Worm (Caenorhabditis elegans) whole organism, late embryonic: ENCODE data around the gene R144.3.
A peak's percentile ranks its signal among the peaks of the same experiment; 100 is the strongest.

Experiments used
- C08G9.2 ChIP-seq: sonication (generic microtip); optimal IDR thresholded peaks from 2 replicates; lab custom pipeline; 2016; ENCODE audit warnings: mild to moderate bottlenecking, missing genetic modification characterization, moderate library complexity, missing compliant biosample characterization
- C38D4.7 ChIP-seq: fragments of 200-800 bp; sonication (Bioruptor generic); optimal IDR thresholded peaks from 2 replicates; lab custom pipeline; 2018; ENCODE audit warnings: mild to moderate bottlenecking, missing genetic modification characterization, moderate library complexity, missing compliant biosample characterization
- K02D7.2 ChIP-seq: sonication (generic microtip); optimal IDR thresholded peaks from 2 replicates; lab custom pipeline; 2017; ENCODE audit warnings: mild to moderate bottlenecking, missing genetic modification characterization, missing compliant biosample characterization
- T23F11.4 ChIP-seq: fragments of 200-800 bp; sonication (Bioruptor generic); optimal IDR thresholded peaks from 2 replicates; lab custom pipeline; 2018; ENCODE audit warnings: mild to moderate bottlenecking, missing genetic modification characterization, missing compliant biosample characterization
- Y22D7AL.16 ChIP-seq: sonication (generic microtip); optimal IDR thresholded peaks from 2 replicates; lab custom pipeline; 2016; ENCODE audit warnings: missing genetic modification characterization, missing compliant biosample characterization
- ahr-1 ChIP-seq: sonication (generic microtip); optimal IDR thresholded peaks from 2 replicates; lab custom pipeline; 2016; ENCODE audit warnings: missing genetic modification characterization, missing compliant biosample characterization
- ceh-18 ChIP-seq: sonication (generic microtip); optimal IDR thresholded peaks from 2 replicates; lab custom pipeline; 2016; ENCODE audit warnings: missing genetic modification characterization, missing compliant biosample characterization
- ceh-2 ChIP-seq: sonication (generic microtip); optimal IDR thresholded peaks from 2 replicates; lab custom pipeline; 2016; ENCODE audit warnings: missing genotype, missing genetic modification characterization, missing compliant biosample characterization
- ceh-22 ChIP-seq: sonication (generic microtip); optimal IDR thresholded peaks from 2 replicates; lab custom pipeline; 2017; ENCODE audit warnings: missing biosample characterization, missing genetic modification characterization
- ceh-30 ChIP-seq: fragments of 150-350 bp; optimal IDR thresholded peaks from 2 replicates; lab custom pipeline; 2014; ENCODE audit warnings: missing biosample characterization, missing genetic modification characterization
- ceh-31 ChIP-seq: sonication (generic microtip); optimal IDR thresholded peaks from 2 replicates; lab custom pipeline; 2016; ENCODE audit warnings: missing genetic modification characterization, missing compliant biosample characterization
- ceh-34 ChIP-seq: sonication (generic microtip); optimal IDR thresholded peaks from 2 replicates; lab custom pipeline; 2016; ENCODE audit warnings: mild to moderate bottlenecking, missing genetic modification characterization, missing compliant biosample characterization
- ceh-45 ChIP-seq: fragments of 200-800 bp; sonication (Bioruptor generic); IDR thresholded peaks from 2 replicates; pipeline ENCODE4 v1.3.6; 2022; ENCODE audit warnings: missing genetic modification reagents, missing genetic modification characterization, missing compliant biosample characterization
- ceh-48 ChIP-seq: sonication (generic microtip); optimal IDR thresholded peaks from 2 replicates; lab custom pipeline; 2016; ENCODE audit warnings: missing genetic modification characterization, inconsistent platforms, missing compliant biosample characterization
- ceh-6 ChIP-seq: fragments of 200-800 bp; sonication (Bioruptor generic); optimal IDR thresholded peaks from 2 replicates; lab custom pipeline; 2018; ENCODE audit warnings: mild to moderate bottlenecking, missing genetic modification characterization, missing compliant biosample characterization
- che-1 ChIP-seq: sonication (generic microtip); optimal IDR thresholded peaks from 2 replicates; lab custom pipeline; 2016; ENCODE audit warnings: mild to moderate bottlenecking, missing genetic modification characterization, missing compliant biosample characterization
- dmd-4 ChIP-seq: sonication (generic microtip); optimal IDR thresholded peaks from 2 replicates; lab custom pipeline; 2016; ENCODE audit warnings: borderline replicate concordance, missing genetic modification characterization, missing compliant biosample characterization
- elt-2 ChIP-seq: sonication (generic microtip); optimal IDR thresholded peaks from 2 replicates; lab custom pipeline; 2016; ENCODE audit warnings: missing genetic modification reagents, missing genetic modification characterization, missing compliant biosample characterization
- elt-4 ChIP-seq: sonication (generic microtip); optimal IDR thresholded peaks from 2 replicates; lab custom pipeline; 2016; ENCODE audit warnings: missing genetic modification characterization, missing compliant biosample characterization
- ets-4 ChIP-seq: sonication (generic microtip); optimal IDR thresholded peaks from 2 replicates; lab custom pipeline; 2016; ENCODE audit warnings: missing genetic modification characterization, missing compliant biosample characterization
- eyg-1 ChIP-seq: sonication (generic microtip); optimal IDR thresholded peaks from 2 replicates; lab custom pipeline; 2016; ENCODE audit warnings: missing genotype, missing genetic modification characterization, missing compliant biosample characterization
- fax-1 ChIP-seq: sonication (generic microtip); optimal IDR thresholded peaks from 2 replicates; lab custom pipeline; 2016; ENCODE audit warnings: missing genotype, missing genetic modification characterization, missing compliant biosample characterization
- fkh-10 ChIP-seq: fragments of 150-350 bp; optimal IDR thresholded peaks from 2 replicates; lab custom pipeline; 2014; ENCODE audit warnings: missing biosample characterization, missing genetic modification reagents, missing genetic modification characterization
- fkh-6 ChIP-seq: sonication (generic microtip); optimal IDR thresholded peaks from 2 replicates; lab custom pipeline; 2016; ENCODE audit warnings: missing genetic modification characterization, missing compliant biosample characterization
- hlh-13 ChIP-seq: fragments of 200-800 bp; sonication (Bioruptor generic); optimal IDR thresholded peaks from 2 replicates; lab custom pipeline; 2018; ENCODE audit warnings: mild to moderate bottlenecking, missing genetic modification characterization, missing compliant biosample characterization
- hlh-15 ChIP-seq: sonication (generic microtip); optimal IDR thresholded peaks from 2 replicates; lab custom pipeline; 2016; ENCODE audit warnings: missing genetic modification characterization, missing compliant biosample characterization
- hlh-30 ChIP-seq: sonication (generic microtip); optimal IDR thresholded peaks from 2 replicates; lab custom pipeline; 2017; ENCODE audit warnings: antibody characterized with exemption, missing genetic modification characterization, missing compliant biosample characterization; ENCODE audit not compliant: insufficient read depth
- hlh-6 ChIP-seq: sonication (generic microtip); optimal IDR thresholded peaks from 2 replicates; lab custom pipeline; 2016; ENCODE audit warnings: missing genotype, missing genetic modification characterization, missing compliant biosample characterization
- hlh-8 ChIP-seq: sonication (generic microtip); optimal IDR thresholded peaks from 2 replicates; lab custom pipeline; 2016; ENCODE audit warnings: missing genotype, missing genetic modification characterization, missing compliant biosample characterization
- lin-11 ChIP-seq: fragments of 200-800 bp; sonication (Bioruptor generic); optimal IDR thresholded peaks from 2 replicates; lab custom pipeline; 2018; ENCODE audit warnings: mild to moderate bottlenecking, missing genetic modification characterization, missing compliant biosample characterization
- madf-2 ChIP-seq: sonication (generic microtip); optimal IDR thresholded peaks from 2 replicates; lab custom pipeline; 2017; ENCODE audit warnings: missing genetic modification characterization, missing compliant biosample characterization
- nfya-1 ChIP-seq: sonication (generic microtip); optimal IDR thresholded peaks from 2 replicates; lab custom pipeline; 2017; ENCODE audit warnings: missing genetic modification characterization, mild to moderate bottlenecking, missing compliant biosample characterization, antibody characterized with exemption, moderate library complexity
- nhr-11 ChIP-seq: fragments of 150-350 bp; optimal IDR thresholded peaks from 2 replicates; lab custom pipeline; 2014; ENCODE audit warnings: missing biosample characterization, missing genetic modification characterization
- nhr-232 ChIP-seq: sonication (generic microtip); optimal IDR thresholded peaks from 2 replicates; lab custom pipeline; 2016; ENCODE audit warnings: missing genetic modification characterization, missing compliant biosample characterization
- npax-4 ChIP-seq: sonication (generic microtip); optimal IDR thresholded peaks from 2 replicates; lab custom pipeline; 2016; ENCODE audit warnings: missing genetic modification characterization, missing compliant biosample characterization
- odd-2 ChIP-seq: sonication (generic microtip); optimal IDR thresholded peaks from 2 replicates; lab custom pipeline; 2017; ENCODE audit warnings: antibody characterized with exemption, mild to moderate bottlenecking, missing genetic modification characterization, missing compliant biosample characterization
- pat-9 ChIP-seq: fragments of 200-800 bp; sonication (Bioruptor generic); optimal IDR thresholded peaks from 2 replicates; lab custom pipeline; 2018; ENCODE audit warnings: mild to moderate bottlenecking, missing genetic modification characterization, moderate library complexity, missing compliant biosample characterization
- pax-1 ChIP-seq: fragments of 150-350 bp; optimal IDR thresholded peaks from 2 replicates; lab custom pipeline; 2014; ENCODE audit warnings: missing biosample characterization, missing genetic modification characterization
- pha-4 ChIP-seq: fragments of 150-350 bp; optimal IDR thresholded peaks from 2 replicates; lab custom pipeline; 2018; ENCODE audit warnings: missing biosample characterization, missing genetic modification reagents, missing genetic modification characterization
- pqm-1 ChIP-seq: sonication (generic microtip); optimal IDR thresholded peaks from 2 replicates; lab custom pipeline; 2016; ENCODE audit warnings: missing genetic modification characterization, missing compliant biosample characterization
- pros-1 ChIP-seq: fragments of 150-350 bp; optimal IDR thresholded peaks from 2 replicates; lab custom pipeline; 2014; ENCODE audit warnings: missing biosample characterization, missing genetic modification reagents, missing genetic modification characterization
- ref-2 ChIP-seq: sonication (generic microtip); optimal IDR thresholded peaks from 2 replicates; lab custom pipeline; 2016; ENCODE audit warnings: missing genetic modification characterization, missing compliant biosample characterization
- rnt-1 ChIP-seq: sonication (generic microtip); optimal IDR thresholded peaks from 2 replicates; lab custom pipeline; 2016; ENCODE audit warnings: missing genetic modification characterization, missing compliant biosample characterization
- sox-4 ChIP-seq: sonication (generic microtip); optimal IDR thresholded peaks from 2 replicates; lab custom pipeline; 2017; ENCODE audit warnings: mild to moderate bottlenecking, missing genetic modification characterization, inconsistent platforms, missing compliant biosample characterization
- tbx-2 ChIP-seq: sonication (generic microtip); optimal IDR thresholded peaks from 2 replicates; lab custom pipeline; 2016; ENCODE audit warnings: missing genetic modification characterization, missing compliant biosample characterization
- unc-3 ChIP-seq, 2 experiments: fragments of 200-800 bp in 1 of 2; sonication (Bioruptor generic) in 1 of 2; sonication (generic microtip) in 1 of 2; conservative IDR thresholded peaks in 1 of 2; optimal IDR thresholded peaks in 1 of 2; 2 replicates each; pipeline versions ENCODE4 v1.3.6 to Lab custom; 2016 to 2022; ENCODE audit warnings: missing compliant biosample characterization in 2 of 2, missing genetic modification characterization in 2 of 2, missing genetic modification reagents in 1 of 2
- unc-42 ChIP-seq: sonication (generic microtip); optimal IDR thresholded peaks from 2 replicates; lab custom pipeline; 2016; ENCODE audit warnings: missing genotype, missing genetic modification characterization, missing compliant biosample characterization
- unc-55 ChIP-seq: sonication (generic microtip); optimal IDR thresholded peaks from 2 replicates; lab custom pipeline; 2017; ENCODE audit warnings: missing biosample characterization, missing genetic modification reagents, missing genetic modification characterization
- unc-86 ChIP-seq: sonication (generic microtip); optimal IDR thresholded peaks from 2 replicates; lab custom pipeline; 2016; ENCODE audit warnings: missing genetic modification characterization, missing compliant biosample characterization
- zip-5 ChIP-seq: sonication (generic microtip); optimal IDR thresholded peaks from 2 replicates; lab custom pipeline; 2016; ENCODE audit warnings: missing genetic modification characterization, missing compliant biosample characterization

Gene R144.3

DNA sequence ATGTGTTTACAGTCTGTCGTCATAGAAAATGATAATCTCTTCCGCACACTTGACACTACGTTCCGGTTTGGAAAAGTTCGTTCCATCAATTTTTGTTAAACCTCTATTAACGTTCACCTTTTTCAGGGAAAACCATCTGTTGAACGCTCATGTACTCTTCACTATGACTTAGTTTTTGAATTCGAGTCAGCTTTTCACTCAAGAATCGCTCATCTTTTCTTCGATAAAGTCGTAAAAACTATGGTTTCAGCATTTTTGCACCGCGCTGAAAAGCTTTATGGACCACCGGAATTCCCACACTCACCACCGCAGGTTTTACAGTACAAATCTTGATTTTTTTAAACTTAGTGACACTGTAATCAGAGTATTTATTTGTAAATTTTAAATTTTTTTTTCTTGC lies 1.9 kb downstream of the R144.3 start:
- TF ChIP-seq dmd-4, result no peak
- no peak for TF ChIP-seq hlh-8 (tag; lab: Kevin White, UChicago)
- TF ChIP-seq T23F11.4 (GFP tag; lab: Kevin White, UChicago), result no peak
- no peak for TF ChIP-seq K02D7.2 (tag; lab: Kevin White, UChicago)
- no peak for TF ChIP-seq ceh-31 (tag; lab: Kevin White, UChicago)
- TF ChIP-seq npax-4 (tag; lab: Kevin White, UChicago), result no peak
- TF ChIP-seq elt-4 (tag; lab: Kevin White, UChicago), result no peak
- no peak for TF ChIP-seq hlh-15 (tag; lab: Kevin White, UChicago)
- no peak for TF ChIP-seq nhr-232
- TF ChIP-seq elt-2, result no peak
- no peak for TF ChIP-seq fkh-10 (GFP tag; lab: Kevin White, UChicago)
- no peak for TF ChIP-seq rnt-1 (tag; lab: Kevin White, UChicago)
- TF ChIP-seq, all 69 proteins: peak for 0

DNA sequence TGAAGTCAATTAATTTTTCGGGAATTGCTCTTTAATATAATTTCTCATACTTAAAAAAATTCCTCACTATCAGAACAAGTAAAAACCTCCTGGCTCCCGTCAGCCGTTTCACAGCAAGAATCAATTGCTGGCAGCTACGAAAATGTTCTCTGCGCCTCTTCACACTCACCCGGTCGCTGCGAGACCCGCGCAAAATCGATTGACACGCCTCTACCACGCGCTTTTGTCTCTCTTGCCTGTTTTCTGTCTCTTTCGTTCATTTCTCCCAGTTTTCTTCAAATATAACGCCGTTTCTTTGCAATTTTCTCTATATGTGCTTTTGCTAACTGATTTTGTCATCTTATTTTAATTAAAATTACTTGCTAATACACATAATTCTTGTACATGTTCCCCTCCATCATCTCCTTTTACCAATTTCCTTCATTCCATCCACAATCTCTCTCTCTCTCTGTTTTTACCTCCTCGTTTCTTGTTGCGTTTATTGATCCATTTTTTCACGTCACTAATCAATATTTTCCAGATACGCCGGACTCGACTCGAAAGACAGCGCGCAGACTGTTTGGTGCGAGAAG lies 2.7 kb downstream of the R144.3 start, which contains the start of gene pcf-11:
pcf-11 (plus strand) TSS at position 522 of the 572 bp plus-strand sequence.
- TF ChIP-seq sox-4, result no peak
- no peak for TF ChIP-seq pha-4
- TF ChIP-seq unc-42, result peak; percentile 27
- TF ChIP-seq hlh-13, result no peak
- no peak for TF ChIP-seq odd-2 (tag; lab: Kevin White, UChicago)
- no peak for TF ChIP-seq hlh-6
- peak; percentile 63 for TF ChIP-seq ref-2 (tag; lab: Kevin White, UChicago)
- no peak for TF ChIP-seq nhr-11
- TF ChIP-seq ets-4 (tag; lab: Kevin White, UChicago), result peak; percentile 43
- peak; percentile 7 for TF ChIP-seq unc-86 (tag; lab: Kevin White, UChicago)
- no peak for TF ChIP-seq zip-5 (tag; lab: Kevin White, UChicago)
- TF ChIP-seq Y22D7AL.16 (tag; lab: Kevin White, UChicago), result no peak
- no peak for TF ChIP-seq pqm-1
- TF ChIP-seq madf-2 (tag; lab: Kevin White, UChicago), result no peak
- peak; percentile 53 for TF ChIP-seq ceh-31 (tag; lab: Kevin White, UChicago)
- TF ChIP-seq ceh-30 (tag; lab: Kevin White, UChicago), result no peak
- no peak for TF ChIP-seq ceh-45 (GFP tag; lab: Robert Waterston, UW)
- TF ChIP-seq pax-1 (tag; lab: Kevin White, UChicago), result no peak
- peak; percentile 68 for TF ChIP-seq nfya-1 (tag; lab: Kevin White, UChicago)
- peak; percentile 18 for TF ChIP-seq ceh-2 (tag; lab: Kevin White, UChicago)
- no peak for TF ChIP-seq ceh-18 (tag; lab: Kevin White, UChicago)
- TF ChIP-seq C38D4.7 (GFP tag; lab: Kevin White, UChicago), result no peak
- TF ChIP-seq pat-9, result no peak
- TF ChIP-seq hlh-30, result peak; percentile 88
- TF ChIP-seq pros-1 (tag; lab: Kevin White, UChicago), result peak; percentile 14
- TF ChIP-seq lin-11, result no peak
- no peak for TF ChIP-seq ceh-6
- peak; percentile 35 for TF ChIP-seq rnt-1 (tag; lab: Kevin White, UChicago)
- peak; percentile 83 for TF ChIP-seq ceh-48 (tag; lab: Kevin White, UChicago)
- TF ChIP-seq fkh-6, result no peak
- no peak for TF ChIP-seq K02D7.2 (tag; lab: Kevin White, UChicago)
- no peak for TF ChIP-seq ahr-1 (tag; lab: Kevin White, UChicago)
- TF ChIP-seq unc-3 (GFP tag; conservative IDR thresholded peaks at IDR 0.05; lab: Robert Waterston, UW), result no peak
- TF ChIP-seq unc-3 (tag; optimal IDR thresholded peaks at IDR 0.05; lab: Kevin White, UChicago), result no peak
- TF ChIP-seq ceh-34 (tag; lab: Kevin White, UChicago), result no peak
- no peak for TF ChIP-seq elt-4 (tag; lab: Kevin White, UChicago)
- TF ChIP-seq unc-55 (GFP tag; lab: Kevin White, UChicago), result peak; percentile 70
- TF ChIP-seq T23F11.4 (GFP tag; lab: Kevin White, UChicago), result no peak
- no peak for TF ChIP-seq C08G9.2 (tag; lab: Kevin White, UChicago)
- TF ChIP-seq eyg-1 (tag; lab: Kevin White, UChicago), result no peak
- TF ChIP-seq fax-1, result no peak
- no peak for TF ChIP-seq che-1 (tag; lab: Kevin White, UChicago)
- TF ChIP-seq npax-4 (tag; lab: Kevin White, UChicago), result no peak
- peak; percentile 17 for TF ChIP-seq tbx-2
- TF ChIP-seq ceh-22 (tag; lab: Kevin White, UChicago), result no peak
